Worm (Caenorhabditis elegans): ENCODE data around the gene his-5.
A peak's percentile ranks its signal among the peaks of the same experiment; 100 is the strongest.

The his-5 gene

DNA sequence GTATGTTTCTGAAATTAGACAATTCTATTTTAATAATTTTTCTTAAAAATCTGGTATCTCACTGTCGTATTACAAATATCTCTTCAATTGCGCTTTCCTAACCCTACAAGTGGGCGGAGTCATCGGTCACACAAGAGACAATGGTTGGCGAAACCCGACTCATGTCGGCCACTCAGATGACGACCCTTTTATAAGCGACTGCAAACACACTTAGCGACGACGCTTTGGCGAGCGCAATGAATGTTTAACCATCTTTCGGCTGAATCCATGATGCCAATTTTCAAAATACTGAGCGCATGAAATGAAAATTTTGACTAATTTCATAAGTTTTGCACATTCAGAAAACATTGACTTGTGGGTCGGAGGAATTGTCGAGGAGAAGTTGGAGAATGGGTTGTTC is 34.7 kb upstream of the his-5 start:
- TF ChIP-seq aly-2 (tag; optimal IDR thresholded peaks at IDR 0.05) (peak; percentile 96), egl-13 (tag; optimal IDR thresholded peaks at IDR 0.05) (peak; percentile 89), lir-3 (tag; optimal IDR thresholded peaks at IDR 0.05; ENCODE audit: poor library complexity) (peak; percentile 87), unc-62 (GFP tag; optimal IDR thresholded peaks at IDR 0.05) (peak; percentile 67), vab-15 (tag; optimal IDR thresholded peaks at IDR 0.05) (peak; percentile 62), C34B4.2 (tag; optimal IDR thresholded peaks at IDR 0.05) (peak; percentile 78), ztf-11 (tag; optimal IDR thresholded peaks at IDR 0.05) (peak in 1 of 2 experiments; percentile 90), nhr-71 (tag; optimal IDR thresholded peaks at IDR 0.05) (peak; percentile 94), egl-27 (tag; optimal IDR thresholded peaks at IDR 0.05) (peak in 1 of 2 experiments; percentile 34), grh-1 (GFP tag; IDR thresholded peaks at IDR 0.05) (peak; percentile 89), ets-5 (GFP tag; IDR thresholded peaks at IDR 0.05) (0 out of 2 replicates have a peak, but pooled peaks have one; percentile 20), lin-15B (tag; optimal IDR thresholded peaks at IDR 0.05) (no peak), elt-3 (tag; optimal IDR thresholded peaks at IDR 0.05) (peak; percentile 9 to 87 (median 42)), jun-1 (tag; optimal IDR thresholded peaks at IDR 0.05) (peak; percentile 87), lin-14 (GFP tag; optimal IDR thresholded peaks at IDR 0.05) (peak; percentile 85), ces-1 (GFP tag; optimal IDR thresholded peaks at IDR 0.05) (peak; percentile 55), hlh-4 (tag; optimal IDR thresholded peaks at IDR 0.05) (peak; percentile 25), hpl-2 (GFP tag; optimal IDR thresholded peaks at IDR 0.05) (peak; percentile 59), tlp-1 (tag; optimal IDR thresholded peaks at IDR 0.05) (peak; percentile 55), nhr-77 (tag; optimal IDR thresholded peaks at IDR 0.05) (peak; percentile 64), isw-1 (GFP tag; IDR thresholded peaks at IDR 0.05) (peak; percentile 70), nhr-11 (tag; optimal IDR thresholded peaks at IDR 0.05) (peak; percentile 67), lin-13 (GFP tag; optimal IDR thresholded peaks at IDR 0.05) (peak; percentile 52), ztf-4 (tag; optimal IDR thresholded peaks at IDR 0.05) (peak; percentile 92), pag-3 (tag; optimal IDR thresholded peaks at IDR 0.05; ENCODE audit: borderline replicate concordance, insufficient read depth) (peak; percentile 39), nhr-28 (tag; optimal IDR thresholded peaks at IDR 0.05) (no peak), fkh-10 (GFP tag; optimal IDR thresholded peaks at IDR 0.05) (peak; percentile 55), lsy-2 (tag; optimal IDR thresholded peaks at IDR 0.05) (peak; percentile 68 to 88), irx-1 (tag; optimal IDR thresholded peaks at IDR 0.05) (peak; percentile 91), sox-4 (tag; optimal IDR thresholded peaks at IDR 0.05) (peak; percentile 90), snpc-4 (tag; optimal IDR thresholded peaks at IDR 0.05) (peak; percentile 100), zag-1 (tag; optimal IDR thresholded peaks at IDR 0.05) (no peak), tbx-2 (tag; optimal IDR thresholded peaks at IDR 0.05) (peak; percentile 93), aha-1 (tag; optimal IDR thresholded peaks at IDR 0.05) (peak; percentile 68), C16A3.4 (tag; optimal IDR thresholded peaks at IDR 0.05) (peak; percentile 89), nhr-47 (tag; optimal IDR thresholded peaks at IDR 0.05) (peak; percentile 97), ceh-90 (tag; optimal IDR thresholded peaks at IDR 0.05) (peak; percentile 59), mep-1 (tag; optimal IDR thresholded peaks at IDR 0.05) (peak; percentile 93), F16B12.6 (tag; optimal IDR thresholded peaks at IDR 0.05) (peak; percentile 55), dpl-1 (GFP tag; optimal IDR thresholded peaks at IDR 0.05) (peak; percentile 39 to 74 (median 72)), ama-1 (optimal IDR thresholded peaks at IDR 0.05) (peak; percentile 59), mdl-1 (tag; optimal IDR thresholded peaks at IDR 0.05) (peak; percentile 24 to 81), hlh-17 (GFP tag; optimal IDR thresholded peaks at IDR 0.05; ENCODE audit: borderline replicate concordance) (peak; percentile 69), zip-4 (GFP tag; optimal IDR thresholded peaks at IDR 0.05) (peak; percentile 86), nhr-20 (tag; optimal IDR thresholded peaks at IDR 0.05) (peak; percentile 93), unc-30 (tag; optimal IDR thresholded peaks at IDR 0.05) (peak; percentile 31), mab-9 (GFP tag; IDR thresholded peaks at IDR 0.05) (peak; percentile 86), fkh-8 (tag; optimal IDR thresholded peaks at IDR 0.05) (peak; percentile 30), mef-2 (tag; optimal IDR thresholded peaks at IDR 0.05) (peak; percentile 79), nhr-237 (tag; optimal IDR thresholded peaks at IDR 0.05) (peak; percentile 12), snu-23 (GFP tag; optimal IDR thresholded peaks at IDR 0.05) (peak; percentile 96), rnt-1 (tag; optimal IDR thresholded peaks at IDR 0.05) (peak; percentile 97), nhr-12 (tag; optimal IDR thresholded peaks at IDR 0.05) (peak; percentile 39)

Measured in whole organism, L1 larva.